Fruit fly (Drosophila melanogaster): ENCODE measurements around the gene Dop1R1.

The Dop1R1 gene

DNA sequence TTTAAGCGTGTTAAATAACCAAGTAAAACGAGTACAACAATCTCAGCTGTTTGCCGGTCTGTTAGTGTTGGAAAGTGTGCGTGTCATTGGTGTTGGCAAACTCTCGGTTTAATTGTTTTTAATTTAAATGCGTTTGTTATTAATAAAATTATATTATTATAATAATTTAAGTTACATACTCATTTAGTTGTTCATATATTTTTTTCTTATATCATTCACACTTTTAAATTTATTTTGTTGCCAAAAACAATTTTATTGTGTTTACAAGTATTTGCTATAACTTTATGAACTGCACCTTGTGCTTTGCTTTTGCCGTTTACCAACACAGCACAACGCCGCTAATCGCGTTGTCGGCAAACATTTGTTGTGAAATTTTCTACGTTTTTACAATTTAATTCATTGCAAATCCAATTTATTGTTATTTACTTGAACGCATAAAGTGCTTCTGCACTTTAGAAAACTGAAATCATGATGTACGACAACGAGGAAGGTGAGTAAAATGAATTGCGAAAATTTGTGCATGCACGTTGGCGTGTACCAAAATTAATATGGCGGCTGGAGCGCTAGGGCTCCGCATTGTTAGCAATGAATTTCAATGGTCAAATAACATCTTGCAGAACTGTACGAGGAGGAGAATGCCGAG lies 89.0 kb downstream of the Dop1R1 start, which contains the start of the genes 140up and Polr2B (continued):
- TF ChIP-seq CG6654 (GFP tag; optimal IDR thresholded peaks at IDR 0.05) (peak; percentile 50), CG16863 (GFP tag; optimal IDR thresholded peaks at IDR 0.05) (peak; percentile 60), CG7987 (GFP tag; optimal IDR thresholded peaks at IDR 0.05) (peak; percentile 73), Tbp (GFP tag; optimal IDR thresholded peaks at IDR 0.05) (no peak), Hmr (GFP tag; optimal IDR thresholded peaks at IDR 0.05) (peak; percentile 94), CG6791 (GFP tag; IDR thresholded peaks at IDR 0.05; ENCODE audit: partially characterized antibody) (no peak), Nf-YB (GFP tag; optimal IDR thresholded peaks at IDR 0.05) (peak; percentile 70), CG10979 (tag; optimal IDR thresholded peaks at IDR 0.05) (peak; percentile 90), CG16813 (GFP tag; IDR thresholded peaks at IDR 0.05; ENCODE audit: partially characterized antibody) (no peak), Vsx1 (GFP tag; optimal IDR thresholded peaks at IDR 0.05) (no peak), CG5245 (GFP tag; optimal IDR thresholded peaks at IDR 0.05) (peak; percentile 83), en (GFP tag; optimal IDR thresholded peaks at IDR 0.05) (peak; percentile 35), chm (GFP tag; IDR thresholded peaks at IDR 0.05) (0 out of 2 replicates have a peak, but pooled peaks have one; percentile 43), mam (GFP tag; optimal IDR thresholded peaks at IDR 0.05) (peak; percentile 92), CG13775 (GFP tag; optimal IDR thresholded peaks at IDR 0.05) (peak; percentile 95), Oli (tag; optimal IDR thresholded peaks at IDR 0.05) (peak; percentile 92), bowl (GFP tag; IDR thresholded peaks at IDR 0.05) (peak; percentile 72; the same call in 1 of the 2 replicates), CG3163 (GFP tag; optimal IDR thresholded peaks at IDR 0.05) (peak; percentile 23), CG1024 (GFP tag; IDR thresholded peaks at IDR 0.05) (peak; percentile 80; the same call in 1 of the 2 replicates), CG4707 (GFP tag; optimal IDR thresholded peaks at IDR 0.05) (peak; percentile 15), CG6813 (GFP tag; optimal IDR thresholded peaks at IDR 0.05) (peak; percentile 74), oc (tag; optimal IDR thresholded peaks at IDR 0.05) (peak; percentile 89), caup (GFP tag; optimal IDR thresholded peaks at IDR 0.05; ENCODE audit: severe bottlenecking) (peak; percentile 92), Antp (GFP tag; optimal IDR thresholded peaks at IDR 0.05) (peak; percentile 87), seq (GFP tag; IDR thresholded peaks at IDR 0.05) (peak; percentile 81), HHEX (GFP tag; optimal IDR thresholded peaks at IDR 0.05) (peak; percentile 92), CG12236 (GFP tag; optimal IDR thresholded peaks at IDR 0.05) (no peak), chinmo (GFP tag; IDR thresholded peaks at IDR 0.05; ENCODE audit: partially characterized antibody) (no peak), CG30403 (GFP tag; optimal IDR thresholded peaks at IDR 0.05) (peak; percentile 97), fd102C (GFP tag; optimal IDR thresholded peaks at IDR 0.05) (peak; percentile 8), pnt (GFP tag; optimal IDR thresholded peaks at IDR 0.05) (peak; percentile 81), CG34376 (GFP tag; optimal IDR thresholded peaks at IDR 0.05) (peak; percentile 90), p53 (GFP tag; optimal IDR thresholded peaks at IDR 0.05) (peak; percentile 2), CG16815 (GFP tag; optimal IDR thresholded peaks at IDR 0.05) (peak; percentile 91), slou (GFP tag; optimal IDR thresholded peaks at IDR 0.05) (peak; percentile 86), CG43689 (GFP tag; IDR thresholded peaks at IDR 0.05) (peak; percentile 74), CG4854 (GFP tag; optimal IDR thresholded peaks at IDR 0.05) (peak; percentile 74), esg (GFP tag; conservative IDR thresholded peaks at IDR 0.05) (peak; percentile 90), GATAe (GFP tag; conservative IDR thresholded peaks at IDR 0.05) (peak; percentile 83), CG6175 (GFP tag; IDR thresholded peaks at IDR 0.05) (peak; percentile 85), Hey (tag; optimal IDR thresholded peaks at IDR 0.05) (no peak), schlank (tag; optimal IDR thresholded peaks at IDR 0.05) (peak; percentile 74), zen2 (GFP tag; IDR thresholded peaks at IDR 0.05; ENCODE audit: partially characterized antibody) (no peak), her (GFP tag; optimal IDR thresholded peaks at IDR 0.05) (peak; percentile 38), Spps (tag; optimal IDR thresholded peaks at IDR 0.05) (peak; percentile 84), cato (GFP tag; optimal IDR thresholded peaks at IDR 0.05; ENCODE audit: borderline replicate concordance) (peak; percentile 93), Optix (GFP tag; IDR thresholded peaks at IDR 0.05) (no peak; the same call in 1 of the 3 replicates), peb (GFP tag; IDR thresholded peaks at IDR 0.05) (peak; percentile 81), pros (GFP tag; optimal IDR thresholded peaks at IDR 0.05) (no peak)
